Worm (Caenorhabditis elegans) whole organism, L4/young adult: ENCODE results near the gene rbm-25.
A peak's percentile ranks its signal among the peaks of the same experiment; 100 is the strongest.

Experiments
- W03F9.2 ChIP-seq: fragments of 150-350 bp; optimal IDR thresholded peaks from 2 replicates; lab custom pipeline; 2014; ENCODE audit warnings: missing biosample characterization, missing genetic modification characterization
- dao-5 ChIP-seq: sonication (generic microtip); optimal IDR thresholded peaks from 2 replicates; lab custom pipeline; 2016; ENCODE audit warnings: missing genotype, missing genetic modification characterization, moderate library complexity, missing compliant biosample characterization
- him-1 ChIP-seq: sonication (generic microtip); optimal IDR thresholded peaks from 2 replicates; lab custom pipeline; 2016; ENCODE audit warnings: missing genotype, missing genetic modification reagents, missing genetic modification characterization, missing compliant biosample characterization

rbm-25 gene

ce11 chrV:12497725-12498263 lies at the start of gene rbm-25, which contains the start of gene W04D2.4:
Gene rbm-25, plus strand, starts transcription at chrV:12498213.
Gene W04D2.4, minus strand, starts transcription at chrV:12497755.
- TF ChIP-seq him-1 (tag; lab: Kevin White, UChicago) (no peak), W03F9.2 (tag; lab: Kevin White, UChicago) (peak; percentile 80), dao-5 (no peak)

- no peak for TF ChIP-seq him-1 (tag; lab: Kevin White, UChicago)
- no peak for TF ChIP-seq W03F9.2 (tag; lab: Kevin White, UChicago)
- no peak for TF ChIP-seq dao-5
Measured at ce11 chrV:12449902-12450301, 48.1 kb upstream of the rbm-25 start, which contains the start of gene C54D10.10. Gene C54D10.10, minus strand, starts transcription at chrV:12450002.

- TF ChIP-seq W03F9.2 (tag; lab: Kevin White, UChicago), result no peak
- TF ChIP-seq him-1 (tag; lab: Kevin White, UChicago), result no peak
- TF ChIP-seq dao-5, result no peak
Measured at ce11 chrV:12450441-12450840, 47.6 kb upstream of the rbm-25 start, which contains the start of gene F28C1.1. Gene F28C1.1, plus strand, starts transcription at chrV:12450805.

- no peak for TF ChIP-seq W03F9.2 (tag; lab: Kevin White, UChicago)
- peak; percentile 12 for TF ChIP-seq him-1 (tag; lab: Kevin White, UChicago)
Measured at ce11 chrV:12455695-12456094, 42.3 kb upstream of the rbm-25 start.

DNA sequence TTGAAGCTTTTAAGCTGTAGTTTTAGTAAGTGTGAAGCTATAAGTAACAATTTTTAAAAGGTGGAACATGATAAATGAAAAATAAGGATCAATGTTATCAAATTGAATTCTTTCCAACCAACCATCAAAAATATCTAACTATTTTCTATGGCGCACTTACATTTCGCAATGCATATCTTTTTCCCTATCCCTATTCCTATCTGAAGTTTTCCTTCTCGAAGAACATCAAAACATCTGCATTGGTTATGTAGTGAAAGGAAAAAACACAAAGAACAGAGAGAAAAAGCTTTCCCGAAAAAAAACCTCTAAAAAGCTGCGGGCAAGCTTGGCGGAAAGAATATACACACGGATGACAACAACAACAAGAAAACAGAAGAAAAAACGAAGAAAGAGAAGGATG lies 37.4 kb upstream of the rbm-25 start:
- TF ChIP-seq W03F9.2 (tag; lab: Kevin White, UChicago) (no peak), him-1 (tag; lab: Kevin White, UChicago) (no peak)

- no peak for TF ChIP-seq him-1 (tag; lab: Kevin White, UChicago)
- TF ChIP-seq W03F9.2 (tag; lab: Kevin White, UChicago), result no peak
- TF ChIP-seq dao-5, result no peak
Measured at ce11 chrV:12462908-12463307, 35.1 kb upstream of the rbm-25 start, which contains the start of gene egl-10. Gene egl-10, minus strand, starts transcription at chrV:12463008.

- TF ChIP-seq dao-5 (no peak), him-1 (tag; lab: Kevin White, UChicago) (peak; percentile 52)
Measured at ce11 chrV:12465399-12465798, 32.6 kb upstream of the rbm-25 start.

DNA sequence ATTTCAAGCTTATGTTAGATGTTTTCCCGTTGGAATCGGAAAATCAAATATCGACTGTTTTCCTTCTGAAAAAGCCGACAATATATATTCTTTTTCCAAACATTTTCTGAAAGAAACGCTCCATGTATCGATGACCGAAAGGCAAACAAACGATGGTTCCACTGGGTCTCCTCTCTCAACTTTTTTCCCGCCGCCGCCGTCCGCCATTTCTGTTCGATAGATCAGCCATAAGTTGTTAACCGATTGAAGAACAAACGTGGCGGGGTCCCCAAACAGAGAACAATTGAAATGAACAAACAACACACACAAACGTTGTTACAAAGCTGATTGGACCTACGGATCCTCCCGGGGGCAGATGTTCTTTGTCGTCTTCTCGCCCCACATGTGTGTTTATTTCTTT lies 31.4 kb upstream of the rbm-25 start:
- TF ChIP-seq dao-5 (no peak), W03F9.2 (tag; lab: Kevin White, UChicago) (no peak), him-1 (tag; lab: Kevin White, UChicago) (no peak)

ce11 chrV:12467755-12468154 lies 30.3 kb upstream of the rbm-25 start:
- TF ChIP-seq dao-5, result no peak
- TF ChIP-seq W03F9.2 (tag; lab: Kevin White, UChicago), result peak; percentile 30
- no peak for TF ChIP-seq him-1 (tag; lab: Kevin White, UChicago)

- TF ChIP-seq W03F9.2 (tag; lab: Kevin White, UChicago), result no peak
- no peak for TF ChIP-seq him-1 (tag; lab: Kevin White, UChicago)
- no peak for TF ChIP-seq dao-5
Measured at ce11 chrV:12468363-12468762, 29.6 kb upstream of the rbm-25 start, which contains the start of gene F28C1.3. Gene F28C1.3, plus strand, starts transcription at chrV:12468663.

DNA sequence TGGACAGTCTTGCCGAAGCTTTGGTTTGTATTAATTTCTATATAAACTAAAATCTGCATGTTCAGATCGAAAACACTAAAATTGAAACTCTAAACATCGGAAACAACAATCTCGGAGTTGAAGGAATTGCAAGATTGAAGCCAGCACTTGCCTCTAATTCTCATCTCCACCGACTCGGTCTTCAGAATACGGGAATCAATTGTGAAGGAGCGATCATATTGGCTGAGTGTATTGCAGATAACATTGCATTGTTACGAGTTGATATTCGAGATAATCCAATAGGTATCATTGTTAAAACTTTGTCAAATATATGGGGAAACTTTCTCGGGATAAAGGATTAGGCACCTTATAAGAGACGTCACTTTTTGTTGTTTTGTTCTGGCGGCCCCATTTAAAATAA lies 27.7 kb upstream of the rbm-25 start:
- TF ChIP-seq him-1 (tag; lab: Kevin White, UChicago), result no peak
- TF ChIP-seq W03F9.2 (tag; lab: Kevin White, UChicago), result no peak
- no peak for TF ChIP-seq dao-5

DNA sequence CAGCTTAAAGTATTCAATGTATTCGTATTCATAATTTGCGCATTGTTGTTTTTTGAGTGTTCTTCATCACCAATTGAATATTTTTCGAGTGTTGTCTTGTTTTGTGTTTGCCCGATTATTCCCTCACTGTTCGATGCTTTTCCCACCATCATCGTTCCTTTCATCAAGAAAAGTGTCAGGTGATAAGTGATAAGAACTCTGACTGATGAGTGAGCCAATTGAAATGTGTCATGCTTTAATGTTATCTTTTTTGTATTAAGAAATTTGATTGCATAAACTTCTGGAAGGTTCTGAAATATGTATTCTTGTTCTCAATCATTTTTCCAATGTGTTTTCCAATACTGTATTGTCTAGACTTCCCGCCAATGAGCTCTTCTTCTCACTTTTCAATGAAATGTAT lies 22.7 kb upstream of the rbm-25 start:
- TF ChIP-seq him-1 (tag; lab: Kevin White, UChicago), result no peak
- no peak for TF ChIP-seq dao-5
- TF ChIP-seq W03F9.2 (tag; lab: Kevin White, UChicago), result no peak

DNA sequence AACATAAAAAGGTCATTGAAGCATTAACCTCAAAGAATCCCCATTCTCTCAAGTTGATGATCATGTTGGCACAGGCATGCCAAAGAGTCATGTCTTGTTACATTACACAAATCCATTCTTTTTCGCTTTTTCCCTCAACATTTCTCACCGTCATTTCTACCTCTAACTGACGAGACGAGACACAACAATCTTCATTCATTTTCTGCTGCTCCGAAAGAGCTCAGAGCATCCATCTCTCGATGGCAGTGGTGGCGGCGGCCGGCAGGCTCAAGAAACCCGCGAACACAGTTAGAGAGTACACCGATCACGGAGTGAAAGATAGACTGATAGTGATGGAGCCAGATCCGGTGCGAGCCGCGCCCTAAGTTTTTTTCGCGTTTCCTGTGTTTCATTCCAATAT lies 20.9 kb upstream of the rbm-25 start:
- TF ChIP-seq dao-5, result no peak
- TF ChIP-seq W03F9.2 (tag; lab: Kevin White, UChicago), result no peak
- no peak for TF ChIP-seq him-1 (tag; lab: Kevin White, UChicago)

- TF ChIP-seq W03F9.2 (tag; lab: Kevin White, UChicago) (no peak), dao-5 (no peak), him-1 (tag; lab: Kevin White, UChicago) (no peak)
Measured at ce11 chrV:12478111-12478510, 19.9 kb upstream of the rbm-25 start, which contains the start of gene atn-1. Gene atn-1, plus strand, starts transcription at chrV:12478411.

ce11 chrV:12478990-12479389 lies 19.0 kb upstream of the rbm-25 start:
- TF ChIP-seq him-1 (tag; lab: Kevin White, UChicago), result no peak
- TF ChIP-seq dao-5, result no peak
- TF ChIP-seq W03F9.2 (tag; lab: Kevin White, UChicago), result no peak
